Fruit fly (Drosophila melanogaster) whole organism, wandering third instar larva: ENCODE measurements around the gene E2f2.

Source experiments
- Dfd ChIP-seq: fragments of >200 bp; optimal IDR thresholded peaks from 2 replicates; lab custom pipeline; 2017; ENCODE audit warnings: missing biosample characterization, missing genetic modification characterization
- Hr83 ChIP-seq: fragments of 200-300 bp; sonication (Bioruptor generic); optimal IDR thresholded peaks from 2 replicates; lab custom pipeline; 2016; ENCODE audit warnings: missing biosample characterization, mild to moderate bottlenecking, missing genetic modification characterization, moderate library complexity; ENCODE audit not compliant: poor library complexity, severe bottlenecking
- Sp1 ChIP-seq: fragments of 200-800 bp; sonication (Bioruptor generic); optimal IDR thresholded peaks from 3 replicates; lab custom pipeline; 2019; ENCODE audit warnings: missing biosample characterization, mild to moderate bottlenecking, missing genetic modification characterization, moderate library complexity
- pan ChIP-seq: fragments of >200 bp; optimal IDR thresholded peaks from 2 replicates; lab custom pipeline; 2017

dm6 chr2L:21153844-21154243, 2.7 kb downstream of the E2f2 start:
- TF ChIP-seq Hr83 (GFP tag; lab: Kevin White, UChicago) (no peak), Sp1 (no peak), Dfd (GFP tag; lab: Kevin White, UChicago) (no peak), pan (lab: Kevin White, UChicago) (no peak)
